Worm (Caenorhabditis elegans): Measurements from ENCODE around the gene R13A5.15.

DNA sequence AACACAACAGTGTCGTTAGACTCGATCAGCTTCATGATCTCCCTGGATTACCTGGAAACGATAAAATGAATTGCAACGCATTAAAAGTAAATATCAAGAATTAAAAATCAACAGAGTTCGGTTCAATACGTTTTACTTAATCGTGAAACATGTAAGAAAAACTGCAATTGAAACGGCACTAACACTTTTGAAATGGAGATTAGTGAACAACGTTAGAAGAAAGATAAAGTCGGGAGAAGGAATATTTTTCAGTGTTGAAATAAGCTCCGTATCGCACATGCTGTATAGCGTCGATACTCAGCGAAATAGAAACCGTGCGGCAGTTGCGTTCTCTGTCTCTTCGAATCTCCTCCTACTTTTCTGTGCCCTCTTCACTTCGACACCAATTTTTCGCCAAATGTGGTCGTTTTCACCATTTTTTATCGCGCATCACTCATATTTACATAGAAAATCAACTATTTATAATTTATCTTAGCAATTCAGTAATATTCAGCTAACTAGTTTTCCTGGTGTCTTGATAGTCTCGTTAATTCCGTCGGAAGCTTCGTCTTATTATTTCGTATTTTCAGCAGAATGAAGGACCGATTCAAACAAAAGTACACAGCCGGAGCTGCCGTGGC lies 15.2 kb downstream of the R13A5.15 start, which contains the start of the genes rpl-9 and lpd-7:
- TF ChIP-seq ama-1 (optimal IDR thresholded peaks at IDR 0.05) = no peak
- no peak for TF ChIP-seq ceh-36 (tag; optimal IDR thresholded peaks at IDR 0.05)
- no peak for TF ChIP-seq flt-1 (GFP tag; IDR thresholded peaks at IDR 0.05)
- TF ChIP-seq sea-1 (GFP tag; conservative IDR thresholded peaks at IDR 0.05) = no peak
- TF ChIP-seq hmbx-1 (tag; optimal IDR thresholded peaks at IDR 0.05) = no peak
- TF ChIP-seq hnd-1 (tag; optimal IDR thresholded peaks at IDR 0.05) = no peak
- TF ChIP-seq ceh-13 (GFP tag; optimal IDR thresholded peaks at IDR 0.05) = no peak
- TF ChIP-seq tra-4 (tag; optimal IDR thresholded peaks at IDR 0.05) = no peak
- no peak for TF ChIP-seq ets-7 (tag; optimal IDR thresholded peaks at IDR 0.05)
- TF ChIP-seq B0310.2 (tag; optimal IDR thresholded peaks at IDR 0.05) = no peak
- TF ChIP-seq aly-1 (tag; optimal IDR thresholded peaks at IDR 0.05) = no peak
